Fruit fly (Drosophila melanogaster): Measurements from ENCODE around the gene wrm1.

- TF ChIP-seq Sp1 (GFP tag; optimal IDR thresholded peaks at IDR 0.05) (no peak), Dfd (GFP tag; optimal IDR thresholded peaks at IDR 0.05) (no peak), usp (GFP tag; optimal IDR thresholded peaks at IDR 0.05) (no peak), psq (GFP tag; optimal IDR thresholded peaks at IDR 0.05) (no peak), Rel (GFP tag; optimal IDR thresholded peaks at IDR 0.05) (no peak), Rel (tag; optimal IDR thresholded peaks at IDR 0.05) (no peak), h (GFP tag; optimal IDR thresholded peaks at IDR 0.05) (no peak), Vsx2 (GFP tag; optimal IDR thresholded peaks at IDR 0.05; ENCODE audit: partially characterized antibody) (no peak), tai (GFP tag; optimal IDR thresholded peaks at IDR 0.05) (no peak), foxo (GFP tag; optimal IDR thresholded peaks at IDR 0.05) (no peak), Abd-B (GFP tag; optimal IDR thresholded peaks at IDR 0.05) (no peak), OdsH (GFP tag; optimal IDR thresholded peaks at IDR 0.05) (no peak), Hr78 (GFP tag; optimal IDR thresholded peaks at IDR 0.05) (no peak), dmrt93B (GFP tag; optimal IDR thresholded peaks at IDR 0.05) (no peak), ey (GFP tag; optimal IDR thresholded peaks at IDR 0.05) (no peak)
These were observed 22.3 kb downstream of the wrm1 start, which contains the start of gene unc-13-4A for dm6 chr3L:7312754-7313153.

Measured in whole organism, wandering third instar larva.